Fruit fly (Drosophila melanogaster) whole organism, embryonic: ENCODE measurements around the gene twe.

Experiments
- CG11723 ChIP-seq: fragments of 200-800 bp; sonication (Bioruptor generic); optimal IDR thresholded peaks from 2 replicates; lab custom pipeline; 2017; ENCODE audit warnings: missing biosample characterization, mild to moderate bottlenecking, missing genetic modification characterization
- CG12659 ChIP-seq: fragments of 200-800 bp; sonication (Bioruptor generic); optimal IDR thresholded peaks from 3 replicates; lab custom pipeline; 2017; ENCODE audit warnings: mild to moderate bottlenecking, missing biosample characterization, missing genetic modification reagents, missing genetic modification characterization
- CG12769 ChIP-seq: fragments of 200-800 bp; sonication (Bioruptor generic); optimal IDR thresholded peaks from 2 replicates; lab custom pipeline; 2019; ENCODE audit warnings: missing biosample characterization, mild to moderate bottlenecking, missing genetic modification characterization, moderate library complexity
- CG13624 ChIP-seq: fragments of 200-800 bp; sonication (Bioruptor generic); optimal IDR thresholded peaks from 2 replicates; lab custom pipeline; 2016; ENCODE audit warnings: missing biosample characterization, missing genetic modification characterization
- CG13775 ChIP-seq: fragments of 200-800 bp; sonication (Bioruptor generic); optimal IDR thresholded peaks from 3 replicates; lab custom pipeline; 2017; ENCODE audit warnings: missing biosample characterization, mild to moderate bottlenecking, missing genetic modification characterization
- CG17385 ChIP-seq: fragments of 200-800 bp; sonication (Bioruptor generic); optimal IDR thresholded peaks from 3 replicates; lab custom pipeline; 2018; ENCODE audit warnings: missing biosample characterization, mild to moderate bottlenecking, missing genetic modification characterization
- CG33557 ChIP-seq: fragments of 200-800 bp; sonication (Bioruptor generic); optimal IDR thresholded peaks from 2 replicates; lab custom pipeline; 2019; ENCODE audit warnings: missing biosample characterization, mild to moderate bottlenecking, missing genetic modification characterization, moderate library complexity
- CG34376 ChIP-seq: fragments of 200-800 bp; sonication (Bioruptor generic); optimal IDR thresholded peaks from 2 replicates; lab custom pipeline; 2018; ENCODE audit warnings: missing biosample characterization, mild to moderate bottlenecking, missing genetic modification characterization
- CG3838 ChIP-seq: fragments of 200-800 bp; sonication (Bioruptor generic); optimal IDR thresholded peaks from 3 replicates; lab custom pipeline; 2016; ENCODE audit warnings: missing biosample characterization, missing genetic modification characterization
- CG4424 ChIP-seq: fragments of 200-800 bp; sonication (Bioruptor generic); optimal IDR thresholded peaks from 3 replicates; lab custom pipeline; 2016; ENCODE audit warnings: missing biosample characterization, missing genetic modification characterization
- CG4820 ChIP-seq: fragments of 200-800 bp; sonication (Bioruptor generic); optimal IDR thresholded peaks from 3 replicates; lab custom pipeline; 2016; ENCODE audit warnings: missing biosample characterization, missing genetic modification characterization
- CG8089 ChIP-seq: fragments of 200-800 bp; sonication (Bioruptor generic); optimal IDR thresholded peaks from 3 replicates; lab custom pipeline; 2016; ENCODE audit warnings: missing biosample characterization, missing genetic modification characterization
- CG9727 ChIP-seq: fragments of 200-800 bp; sonication (Bioruptor generic); optimal IDR thresholded peaks from 3 replicates; lab custom pipeline; 2017; ENCODE audit warnings: missing biosample characterization, mild to moderate bottlenecking, missing genetic modification characterization
- CG9797 ChIP-seq: fragments of 200-800 bp; sonication (Bioruptor generic); optimal IDR thresholded peaks from 3 replicates; lab custom pipeline; 2018; ENCODE audit warnings: missing biosample characterization, mild to moderate bottlenecking, missing genetic modification characterization
- Dad ChIP-seq: fragments of 200-800 bp; sonication (Bioruptor generic); optimal IDR thresholded peaks from 3 replicates; lab custom pipeline; 2016; ENCODE audit warnings: missing biosample characterization, missing genetic modification characterization
- Dp ChIP-seq: fragments of 200-800 bp; sonication (Bioruptor generic); optimal IDR thresholded peaks from 2 replicates; lab custom pipeline; 2018; ENCODE audit warnings: missing biosample characterization, mild to moderate bottlenecking, missing genetic modification characterization, moderate library complexity
- Eip74EF ChIP-seq, 2 experiments: fragments of 200-800 bp in 1 of 2; fragments of >200 bp in 1 of 2; sonication (Bioruptor generic) in 1 of 2; optimal IDR thresholded peaks; 2 replicates each; lab custom pipeline; 2017 to 2019; ENCODE audit warnings: missing biosample characterization in 2 of 2, missing genetic modification characterization in 2 of 2, mild to moderate bottlenecking in 1 of 2, moderate library complexity in 1 of 2
- Hmr ChIP-seq: fragments of 200-800 bp; sonication (Bioruptor generic); optimal IDR thresholded peaks from 3 replicates; lab custom pipeline; 2017; ENCODE audit warnings: mild to moderate bottlenecking, missing biosample characterization, missing genetic modification reagents, missing genetic modification characterization
- Mes4 ChIP-seq: fragments of 200-800 bp; sonication (Bioruptor generic); optimal IDR thresholded peaks from 2 replicates; lab custom pipeline; 2016; ENCODE audit warnings: missing biosample characterization, missing genetic modification characterization
- Oli ChIP-seq: fragments of 200-800 bp; sonication (Bioruptor generic); optimal IDR thresholded peaks from 2 replicates; lab custom pipeline; 2018; ENCODE audit warnings: missing biosample characterization, mild to moderate bottlenecking, missing genetic modification characterization, moderate library complexity
- Six4 ChIP-seq: fragments of 200-800 bp; sonication (Bioruptor generic); optimal IDR thresholded peaks from 2 replicates; lab custom pipeline; 2016; ENCODE audit warnings: missing biosample characterization, missing genetic modification characterization
- YL-1 ChIP-seq: fragments of 200-800 bp; sonication (Bioruptor generic); optimal IDR thresholded peaks from 3 replicates; lab custom pipeline; 2017; ENCODE audit warnings: missing biosample characterization, mild to moderate bottlenecking, missing genetic modification characterization
- ac ChIP-seq: fragments of 200-800 bp; sonication (Bioruptor generic); optimal IDR thresholded peaks from 3 replicates; lab custom pipeline; 2017; ENCODE audit warnings: missing biosample characterization, mild to moderate bottlenecking, missing genetic modification characterization
- al ChIP-seq: fragments of 200-800 bp; sonication (Bioruptor generic); IDR thresholded peaks from 2 replicates; pipeline ENCODE4 v1.3.6; 2022; ENCODE audit warnings: missing biosample characterization, missing genetic modification characterization
- cg ChIP-seq: fragments of 200-800 bp; sonication (Bioruptor generic); optimal IDR thresholded peaks from 3 replicates; lab custom pipeline; 2019; ENCODE audit warnings: missing biosample characterization, mild to moderate bottlenecking, missing genetic modification characterization, moderate library complexity
- chn ChIP-seq: fragments of 200-800 bp; sonication (Bioruptor generic); optimal IDR thresholded peaks from 2 replicates; lab custom pipeline; 2016; ENCODE audit warnings: missing biosample characterization, missing genetic modification characterization
- disco-r ChIP-seq: fragments of 200-800 bp; sonication (Bioruptor generic); optimal IDR thresholded peaks from 2 replicates; lab custom pipeline; 2016; ENCODE audit warnings: missing biosample characterization, missing genetic modification characterization
- gcm2 ChIP-seq: fragments of 200-800 bp; sonication (Bioruptor generic); optimal IDR thresholded peaks from 2 replicates; lab custom pipeline; 2016; ENCODE audit warnings: missing biosample characterization, missing genetic modification characterization
- gem ChIP-seq: fragments of 200-800 bp; sonication (Bioruptor generic); optimal IDR thresholded peaks from 2 replicates; lab custom pipeline; 2019; ENCODE audit warnings: missing biosample characterization, mild to moderate bottlenecking, missing genetic modification characterization, moderate library complexity
- gro ChIP-seq: fragments of 200-800 bp; sonication (Bioruptor generic); optimal IDR thresholded peaks from 2 replicates; lab custom pipeline; 2016; ENCODE audit warnings: missing biosample characterization, missing genetic modification characterization
- lab ChIP-seq: fragments of 200-800 bp; sonication (Bioruptor generic); optimal IDR thresholded peaks from 3 replicates; lab custom pipeline; 2017; ENCODE audit warnings: missing biosample characterization, missing genetic modification characterization, mild to moderate bottlenecking, moderate library complexity, missing genetic modification reagents
- pb ChIP-seq: fragments of 200-800 bp; sonication (Bioruptor generic); optimal IDR thresholded peaks from 3 replicates; lab custom pipeline; 2016; ENCODE audit warnings: missing biosample characterization, missing genetic modification characterization
- pros ChIP-seq: fragments of 200-800 bp; sonication (Bioruptor generic); optimal IDR thresholded peaks from 3 replicates; lab custom pipeline; 2019; ENCODE audit warnings: missing biosample characterization, mild to moderate bottlenecking, missing genetic modification characterization, moderate library complexity
- salm ChIP-seq: fragments of 200-800 bp; sonication (Bioruptor generic); optimal IDR thresholded peaks from 2 replicates; lab custom pipeline; 2018; ENCODE audit warnings: missing biosample characterization, mild to moderate bottlenecking, missing genetic modification characterization
- schlank ChIP-seq: fragments of 200-800 bp; sonication (Bioruptor generic); optimal IDR thresholded peaks from 2 replicates; lab custom pipeline; 2018; ENCODE audit warnings: missing biosample characterization, mild to moderate bottlenecking, missing genetic modification characterization
- sens ChIP-seq: fragments of 200-800 bp; sonication (Bioruptor generic); peaks from one replicate; lab custom pipeline; 2016; ENCODE audit warnings: missing biosample characterization, missing genetic modification characterization
- sens-2 ChIP-seq: fragments of 200-800 bp; sonication (Bioruptor generic); IDR thresholded peaks from 2 replicates; pipeline ENCODE4 v1.3.6; 2022; ENCODE audit warnings: missing biosample characterization, missing genetic modification characterization
- tin ChIP-seq: fragments of 200-800 bp; sonication (Bioruptor generic); optimal IDR thresholded peaks from 3 replicates; lab custom pipeline; 2016; ENCODE audit warnings: missing biosample characterization, missing genetic modification characterization
- wek ChIP-seq: fragments of 200-800 bp; sonication (Bioruptor generic); optimal IDR thresholded peaks from 3 replicates; lab custom pipeline; 2018; ENCODE audit warnings: missing biosample characterization, mild to moderate bottlenecking, missing genetic modification characterization, moderate library complexity
- yki ChIP-seq: fragments of >200 bp; optimal IDR thresholded peaks from 3 replicates; lab custom pipeline; 2018
- zen ChIP-seq: fragments of 200-800 bp; sonication (Bioruptor generic); optimal IDR thresholded peaks from 3 replicates; lab custom pipeline; 2018; ENCODE audit warnings: missing biosample characterization, mild to moderate bottlenecking, missing genetic modification characterization, moderate library complexity
- zfh2 ChIP-seq: fragments of 200-800 bp; sonication (Bioruptor generic); optimal IDR thresholded peaks from 2 replicates; lab custom pipeline; 2016; ENCODE audit warnings: missing biosample characterization, missing genetic modification characterization

twe gene

dm6 chr2L:16269232-16270134 lies 7.8 kb upstream of the twe start (continued):
- TF ChIP-seq Eip74EF (GFP tag; optimal IDR thresholded peaks at IDR 0.05; lab: Kevin White, UChicago) (peak in 1 of 2 experiments; percentile 79), CG11723 (GFP tag; lab: Kevin White, UChicago) (peak; percentile 77), CG12769 (tag; lab: Kevin White, UChicago) (peak; percentile 98), ac (GFP tag; lab: Kevin White, UChicago) (peak; percentile 17), chn (peak; percentile 28), Oli (tag; lab: Kevin White, UChicago) (peak; percentile 0), yki (lab: Kevin White, UChicago) (peak; percentile 46), Hmr (peak; percentile 92), wek (GFP tag; lab: Kevin White, UChicago) (peak; percentile 92), CG34376 (GFP tag; lab: Kevin White, UChicago) (peak; percentile 99), zfh2 (GFP tag; lab: Kevin White, UChicago) (no peak), tin (GFP tag; lab: Kevin White, UChicago) (no peak), gcm2 (GFP tag; lab: Kevin White, UChicago) (peak; percentile 16), CG17385 (peak; percentile 87), CG12659 (GFP tag; lab: Kevin White, UChicago) (peak; percentile 83), lab (GFP tag; lab: Kevin White, UChicago) (peak; percentile 96), CG8089 (peak; percentile 29), al (GFP tag; lab: Robert Waterston, UW) (no peak), sens (peak; percentile 84), YL-1 (GFP tag; lab: Kevin White, UChicago) (peak; percentile 98), CG9797 (GFP tag; lab: Kevin White, UChicago) (peak; percentile 26), Mes4 (GFP tag; lab: Kevin White, UChicago) (peak; percentile 59), CG9727 (peak; percentile 72), gem (no peak), CG4424 (GFP tag; lab: Kevin White, UChicago) (peak; percentile 33), salm (tag; lab: Kevin White, UChicago) (peak; percentile 28), sens-2 (no peak), Dad (GFP tag; lab: Kevin White, UChicago) (peak; percentile 36), pb (GFP tag; lab: Kevin White, UChicago) (peak; percentile 72), disco-r (GFP tag; lab: Kevin White, UChicago) (no peak), cg (GFP tag; lab: Kevin White, UChicago) (peak; percentile 67), zen (no peak), gro (GFP tag; lab: Kevin White, UChicago) (peak; percentile 72), CG3838 (GFP tag; lab: Kevin White, UChicago) (peak; percentile 99), CG4820 (GFP tag; lab: Kevin White, UChicago) (no peak), schlank (tag; lab: Kevin White, UChicago) (peak; percentile 88), Six4 (GFP tag; lab: Kevin White, UChicago) (peak; percentile 21), CG33557 (GFP tag; lab: Kevin White, UChicago) (peak; percentile 56), pros (peak; percentile 98), Dp (peak; percentile 24), CG13624 (peak; percentile 80), CG13775 (GFP tag; lab: Kevin White, UChicago) (peak; percentile 53)
- TF ChIP-seq, all 482 proteins: peak for 203
